Worm (Caenorhabditis elegans) whole organism, young adult: ENCODE results near the gene H20E11.2.
A peak's percentile ranks its signal among the peaks of the same experiment; 100 is the strongest.

Experiments used
- B0035.1 ChIP-seq: sonication (generic microtip); optimal IDR thresholded peaks from 2 replicates; lab custom pipeline; 2016; ENCODE audit warnings: missing genetic modification characterization, mild to moderate bottlenecking, missing compliant biosample characterization, missing genotype, missing genetic modification reagents
- C06A6.2 ChIP-seq: fragments of 200-800 bp; sonication (Bioruptor generic); conservative IDR thresholded peaks from 2 replicates; pipeline ENCODE4 v1.3.6; 2022; ENCODE audit warnings: missing genetic modification characterization, missing compliant biosample characterization
- F33H1.4 ChIP-seq: fragments of 200-800 bp; sonication (Bioruptor generic); IDR thresholded peaks from 2 replicates; pipeline ENCODE4 v1.3.6; 2022; ENCODE audit warnings: missing genetic modification reagents, missing genetic modification characterization, missing compliant biosample characterization
- K11D2.4 ChIP-seq: fragments of 200-800 bp; sonication (Bioruptor generic); IDR thresholded peaks from 2 replicates; pipeline ENCODE4 v1.3.6; 2022; ENCODE audit warnings: missing genetic modification reagents, missing genetic modification characterization, missing compliant biosample characterization
- K12H6.12 ChIP-seq: fragments of 200-800 bp; sonication (Bioruptor generic); optimal IDR thresholded peaks from 2 replicates; lab custom pipeline; 2018; ENCODE audit warnings: mild to moderate bottlenecking, missing genetic modification characterization, missing compliant biosample characterization
- ZK185.1 ChIP-seq: sonication (generic microtip); optimal IDR thresholded peaks from 2 replicates; lab custom pipeline; 2016; ENCODE audit warnings: mild to moderate bottlenecking, missing genetic modification characterization, missing compliant biosample characterization; ENCODE audit not compliant: poor library complexity, severe bottlenecking
- ceh-27 ChIP-seq: fragments of 200-800 bp; sonication (Bioruptor generic); optimal IDR thresholded peaks from 2 replicates; lab custom pipeline; 2018; ENCODE audit warnings: mild to moderate bottlenecking, missing genetic modification characterization, moderate library complexity, missing compliant biosample characterization
- ceh-58 ChIP-seq: fragments of 200-800 bp; sonication (Bioruptor generic); IDR thresholded peaks from 2 replicates; pipeline ENCODE4 v1.3.6; 2022; ENCODE audit warnings: missing genetic modification characterization, missing compliant biosample characterization
- chd-7 ChIP-seq: sonication (generic microtip); optimal IDR thresholded peaks from 2 replicates; lab custom pipeline; 2016; ENCODE audit warnings: mild to moderate bottlenecking, missing genetic modification characterization, moderate library complexity, missing compliant biosample characterization
- lin-35 ChIP-seq, 3 experiments: fragments of 150-350 bp in 2 of 3; sonication (generic microtip) in 1 of 3; optimal IDR thresholded peaks; 2 replicates each; lab custom pipeline; 2014 to 2018; ENCODE audit warnings: missing biosample characterization in 3 of 3, missing genetic modification characterization in 3 of 3, missing genetic modification reagents in 3 of 3
- lin-40 ChIP-seq: sonication (generic microtip); optimal IDR thresholded peaks from 2 replicates; lab custom pipeline; 2016; ENCODE audit warnings: missing genetic modification characterization, mild to moderate bottlenecking, missing compliant biosample characterization, missing genotype, missing genetic modification reagents
- lin-54 ChIP-seq: fragments of 200-800 bp; sonication (Bioruptor generic); optimal IDR thresholded peaks from 2 replicates; lab custom pipeline; 2018; ENCODE audit warnings: mild to moderate bottlenecking, missing genetic modification characterization, missing compliant biosample characterization
- snpc-4 ChIP-seq, 5 experiments: fragments of 150-350 bp in 1 of 5; sonication (generic microtip) in 4 of 5; optimal IDR thresholded peaks; 2 replicates each; lab custom pipeline; 2014 to 2018; ENCODE audit warnings: missing genetic modification characterization in 5 of 5, missing biosample characterization in 3 of 5, antibody characterized with exemption in 2 of 5, mild to moderate bottlenecking in 2 of 5, missing compliant biosample characterization in 2 of 5, missing genotype in 2 of 5, moderate library complexity in 2 of 5, missing genetic modification reagents in 1 of 5
- somi-1 ChIP-seq: fragments of 200-800 bp; sonication (Bioruptor generic); optimal IDR thresholded peaks from 2 replicates; lab custom pipeline; 2018; ENCODE audit warnings: mild to moderate bottlenecking, missing genetic modification characterization, missing compliant biosample characterization

H20E11.2 gene

ce11 chrIV:6878912-6879554 lies 51.5 kb downstream of the H20E11.2 start:
- peak; percentile 71 for TF ChIP-seq K12H6.12 (tag; lab: Kevin White, UChicago)
- peak; percentile 31 for TF ChIP-seq lin-54 (GFP tag; lab: Kevin White, UChicago)
- TF ChIP-seq ceh-58 (GFP tag; lab: Robert Waterston, UW) = no peak
- no peak for TF ChIP-seq F33H1.4 (GFP tag; lab: Robert Waterston, UW)
- peak; percentile 18 for TF ChIP-seq ZK185.1 (tag; lab: Kevin White, UChicago)
- TF ChIP-seq lin-40 = peak; percentile 52
- TF ChIP-seq K11D2.4 = peak; percentile 59; the same call in 1 of the 2 replicates
- peak; percentile 53 for TF ChIP-seq ceh-27 (GFP tag; lab: Kevin White, UChicago)
- peak in 1 of 3 experiments; percentile 47 for TF ChIP-seq lin-35 (GFP tag; optimal IDR thresholded peaks at IDR 0.05; lab: Kevin White, UChicago)
- no peak for TF ChIP-seq B0035.1 (tag; lab: Kevin White, UChicago)
- no peak for TF ChIP-seq snpc-4 (GFP tag; optimal IDR thresholded peaks at IDR 0.05; lab: Kevin White, UChicago)
- peak in 1 of 4 experiments; percentile 31 for TF ChIP-seq snpc-4 (tag; optimal IDR thresholded peaks at IDR 0.05; lab: Kevin White, UChicago)
- TF ChIP-seq somi-1 (GFP tag; lab: Kevin White, UChicago) = peak; percentile 72
- peak; percentile 8 for TF ChIP-seq chd-7 (tag; lab: Kevin White, UChicago)
- peak; percentile 40; the same call in 1 of the 2 replicates for TF ChIP-seq C06A6.2 (GFP tag; lab: Robert Waterston, UW)
